Fruit fly (Drosophila melanogaster) whole organism, prepupa: ENCODE results near the gene Ulp1.

Experiments
- CG10631 ChIP-seq: fragments of 200-800 bp; sonication (Bioruptor generic); optimal IDR thresholded peaks from 2 replicates; lab custom pipeline; 2016; ENCODE audit warnings: missing biosample characterization, missing genetic modification characterization
- CG10669 ChIP-seq: fragments of 200-800 bp; sonication (Bioruptor generic); optimal IDR thresholded peaks from 3 replicates; lab custom pipeline; 2018; ENCODE audit warnings: missing biosample characterization, mild to moderate bottlenecking, missing genetic modification characterization, moderate library complexity
- CG11762 ChIP-seq: fragments of 200-800 bp; sonication (Bioruptor generic); optimal IDR thresholded peaks from 3 replicates; lab custom pipeline; 2016; ENCODE audit warnings: missing biosample characterization, missing genetic modification characterization; ENCODE audit not compliant: insufficient read depth
- CG15336 ChIP-seq: fragments of 200-800 bp; sonication (Bioruptor generic); IDR thresholded peaks from 2 replicates; pipeline ENCODE4 v1.3.6; 2022; ENCODE audit warnings: missing biosample characterization, missing genetic modification characterization
- CG1621 ChIP-seq: fragments of 200-800 bp; sonication (Bioruptor generic); optimal IDR thresholded peaks from 3 replicates; lab custom pipeline; 2018; ENCODE audit warnings: missing biosample characterization, mild to moderate bottlenecking, missing genetic modification characterization
- CG16779 ChIP-seq: fragments of 200-800 bp; sonication (Bioruptor generic); optimal IDR thresholded peaks from 3 replicates; lab custom pipeline; 2017; ENCODE audit warnings: missing biosample characterization, mild to moderate bottlenecking, missing genetic modification characterization
- CG3032 ChIP-seq: fragments of 200-800 bp; optimal IDR thresholded peaks from 2 replicates; lab custom pipeline; 2019; ENCODE audit warnings: missing biosample characterization, mild to moderate bottlenecking, missing genetic modification characterization, moderate library complexity
- CG31627 ChIP-seq: fragments of 200-800 bp; sonication (Bioruptor generic); optimal IDR thresholded peaks from 3 replicates; lab custom pipeline; 2016; ENCODE audit warnings: missing biosample characterization, missing genetic modification characterization
- CG32006 ChIP-seq: fragments of 200-800 bp; sonication (Bioruptor generic); optimal IDR thresholded peaks from 3 replicates; lab custom pipeline; 2017; ENCODE audit warnings: missing biosample characterization, mild to moderate bottlenecking, missing genetic modification characterization
- CG3919 ChIP-seq: fragments of 200-800 bp; sonication (Bioruptor generic); optimal IDR thresholded peaks from 3 replicates; lab custom pipeline; 2016; ENCODE audit warnings: missing biosample characterization, missing genetic modification characterization
- CG4318 ChIP-seq: fragments of 200-800 bp; sonication (Bioruptor generic); optimal IDR thresholded peaks from 3 replicates; lab custom pipeline; 2017; ENCODE audit warnings: missing biosample characterization, mild to moderate bottlenecking, missing genetic modification characterization
- CG6163 ChIP-seq: fragments of 200-800 bp; sonication (Bioruptor generic); IDR thresholded peaks from 3 replicates; pipeline ENCODE4 v1.3.6; 2022; ENCODE audit warnings: missing biosample characterization, missing genetic modification characterization
- CG6792 ChIP-seq: fragments of 200-800 bp; sonication (Bioruptor generic); optimal IDR thresholded peaks from 3 replicates; lab custom pipeline; 2016; ENCODE audit warnings: missing biosample characterization, missing genetic modification characterization
- CG6808 ChIP-seq: fragments of 200-800 bp; sonication (Bioruptor generic); optimal IDR thresholded peaks from 3 replicates; lab custom pipeline; 2017; ENCODE audit warnings: missing biosample characterization, missing genetic modification characterization, mild to moderate bottlenecking, moderate library complexity, missing genetic modification reagents
- CG7368 ChIP-seq: fragments of 200-800 bp; sonication (Bioruptor generic); optimal IDR thresholded peaks from 3 replicates; lab custom pipeline; 2016; ENCODE audit warnings: missing biosample characterization, missing genetic modification characterization
- CG8319 ChIP-seq: fragments of 200-800 bp; sonication (Bioruptor generic); optimal IDR thresholded peaks from 3 replicates; lab custom pipeline; 2016; ENCODE audit warnings: missing biosample characterization, missing genetic modification characterization
- Eip75B ChIP-seq: fragments of 200-800 bp; sonication (Bioruptor generic); optimal IDR thresholded peaks from 3 replicates; lab custom pipeline; 2016; ENCODE audit warnings: missing biosample characterization, missing genetic modification characterization
- Eip78C ChIP-seq: fragments of 200-800 bp; sonication (Bioruptor generic); peaks from one replicate; lab custom pipeline; 2016; ENCODE audit warnings: missing biosample characterization, missing genetic modification characterization
- Eip93F ChIP-seq: fragments of 200-800 bp; sonication (Bioruptor generic); optimal IDR thresholded peaks from 2 replicates; lab custom pipeline; 2016; ENCODE audit warnings: missing biosample characterization, mild to moderate bottlenecking, missing genetic modification characterization
- Ets21C ChIP-seq: fragments of 200-800 bp; sonication (Bioruptor generic); optimal IDR thresholded peaks from 3 replicates; lab custom pipeline; 2016; ENCODE audit warnings: missing biosample characterization, missing genetic modification characterization
- Ets96B ChIP-seq: fragments of 200-800 bp; optimal IDR thresholded peaks from 2 replicates; lab custom pipeline; 2019; ENCODE audit warnings: missing biosample characterization, mild to moderate bottlenecking, missing genetic modification characterization, moderate library complexity
- Gug ChIP-seq: fragments of 200-800 bp; sonication (Bioruptor generic); IDR thresholded peaks from 2 replicates; pipeline ENCODE4 v1.3.6; 2022; ENCODE audit warnings: missing biosample characterization, missing genetic modification characterization
- Hr38 ChIP-seq: sonication (Bioruptor generic); optimal IDR thresholded peaks from 2 replicates; lab custom pipeline; 2016; ENCODE audit warnings: missing biosample characterization, missing genetic modification characterization
- Hr4 ChIP-seq: fragments of 200-800 bp; sonication (Bioruptor generic); optimal IDR thresholded peaks from 3 replicates; lab custom pipeline; 2016; ENCODE audit warnings: missing biosample characterization, missing genetic modification characterization
- Lpt ChIP-seq: fragments of 200-800 bp; sonication (Bioruptor generic); optimal IDR thresholded peaks from 3 replicates; lab custom pipeline; 2016; ENCODE audit warnings: missing biosample characterization, missing genetic modification characterization
- Met ChIP-seq: fragments of 200-800 bp; sonication (Bioruptor generic); optimal IDR thresholded peaks from 3 replicates; lab custom pipeline; 2016; ENCODE audit warnings: missing biosample characterization, missing genetic modification characterization
- OdsH ChIP-seq: fragments of 200-800 bp; sonication (Bioruptor generic); optimal IDR thresholded peaks from 3 replicates; lab custom pipeline; 2016; ENCODE audit warnings: missing biosample characterization, missing genetic modification characterization
- Smox ChIP-seq: fragments of 200-800 bp; sonication (Bioruptor generic); optimal IDR thresholded peaks from 3 replicates; lab custom pipeline; 2016; ENCODE audit warnings: missing biosample characterization, missing genetic modification characterization
- Sox102F ChIP-seq: fragments of 200-800 bp; sonication (Bioruptor generic); optimal IDR thresholded peaks from 2 replicates; lab custom pipeline; 2016; ENCODE audit warnings: missing biosample characterization, mild to moderate bottlenecking, missing genetic modification characterization
- Sox14 ChIP-seq: fragments of 200-800 bp; sonication (Bioruptor generic); optimal IDR thresholded peaks from 3 replicates; lab custom pipeline; 2016; ENCODE audit warnings: missing biosample characterization, missing genetic modification characterization
- Sox15 ChIP-seq: fragments of 200-800 bp; sonication (Bioruptor generic); optimal IDR thresholded peaks from 3 replicates; lab custom pipeline; 2016; ENCODE audit warnings: missing biosample characterization, missing genetic modification characterization
- achi ChIP-seq: fragments of 200-800 bp; sonication (Bioruptor generic); optimal IDR thresholded peaks from 3 replicates; lab custom pipeline; 2016; ENCODE audit warnings: missing biosample characterization, missing genetic modification characterization
- acj6 ChIP-seq: fragments of 200-800 bp; sonication (Bioruptor generic); optimal IDR thresholded peaks from 3 replicates; lab custom pipeline; 2016; ENCODE audit warnings: missing biosample characterization, missing genetic modification characterization
- cyc ChIP-seq: fragments of 200-800 bp; sonication (Bioruptor generic); optimal IDR thresholded peaks from 3 replicates; lab custom pipeline; 2016; ENCODE audit warnings: missing biosample characterization, missing genetic modification characterization
- dac ChIP-seq: fragments of 200-800 bp; sonication (Bioruptor generic); optimal IDR thresholded peaks from 2 replicates; lab custom pipeline; 2017; ENCODE audit warnings: missing biosample characterization, mild to moderate bottlenecking, missing genetic modification characterization
- dsx ChIP-seq: fragments of 200-800 bp; optimal IDR thresholded peaks from 3 replicates; lab custom pipeline; 2019; ENCODE audit warnings: missing biosample characterization, mild to moderate bottlenecking, missing genetic modification characterization, moderate library complexity; ENCODE audit not compliant: poor library complexity, severe bottlenecking
- eg ChIP-seq: fragments of 200-800 bp; sonication (Bioruptor generic); IDR thresholded peaks from 3 replicates; pipeline ENCODE4 v1.3.6; 2022; ENCODE audit warnings: missing biosample characterization, missing genetic modification characterization
- esn ChIP-seq: fragments of 200-800 bp; sonication (Bioruptor generic); optimal IDR thresholded peaks from 2 replicates; lab custom pipeline; 2016; ENCODE audit warnings: missing biosample characterization, mild to moderate bottlenecking, missing genetic modification characterization, moderate library complexity
- fd85E ChIP-seq: fragments of 200-800 bp; sonication (Bioruptor generic); optimal IDR thresholded peaks from 3 replicates; lab custom pipeline; 2016; ENCODE audit warnings: missing biosample characterization, missing genetic modification characterization
- fkh ChIP-seq: fragments of 200-800 bp; sonication (Bioruptor generic); optimal IDR thresholded peaks from 3 replicates; lab custom pipeline; 2017; ENCODE audit warnings: missing biosample characterization, mild to moderate bottlenecking, missing genetic modification characterization, moderate library complexity
- salr ChIP-seq, 2 experiments: fragments of 200-800 bp; sonication (Bioruptor generic); optimal IDR thresholded peaks; 3 replicates each; lab custom pipeline; 2016 to 2018; ENCODE audit warnings: missing biosample characterization in 2 of 2, missing genetic modification characterization in 2 of 2, mild to moderate bottlenecking in 1 of 2
- spab ChIP-seq: fragments of 200-800 bp; sonication (Bioruptor generic); optimal IDR thresholded peaks from 2 replicates; lab custom pipeline; 2017; ENCODE audit warnings: missing biosample characterization, mild to moderate bottlenecking, missing genetic modification characterization, missing genetic modification reagents
- ss ChIP-seq, 2 experiments: fragments of 200-800 bp; sonication (Bioruptor generic); optimal IDR thresholded peaks; 2 replicates in 1 of 2; 3 replicates in 1 of 2; lab custom pipeline; 2017 to 2018; ENCODE audit warnings: mild to moderate bottlenecking in 2 of 2, missing biosample characterization in 2 of 2, missing genetic modification characterization in 2 of 2, moderate library complexity in 1 of 2
- topi ChIP-seq: fragments of 200-800 bp; sonication (Bioruptor generic); optimal IDR thresholded peaks from 3 replicates; lab custom pipeline; 2016; ENCODE audit warnings: missing biosample characterization, missing genetic modification characterization
- vri ChIP-seq: fragments of 200-800 bp; sonication (Bioruptor generic); optimal IDR thresholded peaks from 3 replicates; lab custom pipeline; 2016; ENCODE audit warnings: missing biosample characterization, mild to moderate bottlenecking, missing genetic modification characterization

Ulp1 gene

DNA sequence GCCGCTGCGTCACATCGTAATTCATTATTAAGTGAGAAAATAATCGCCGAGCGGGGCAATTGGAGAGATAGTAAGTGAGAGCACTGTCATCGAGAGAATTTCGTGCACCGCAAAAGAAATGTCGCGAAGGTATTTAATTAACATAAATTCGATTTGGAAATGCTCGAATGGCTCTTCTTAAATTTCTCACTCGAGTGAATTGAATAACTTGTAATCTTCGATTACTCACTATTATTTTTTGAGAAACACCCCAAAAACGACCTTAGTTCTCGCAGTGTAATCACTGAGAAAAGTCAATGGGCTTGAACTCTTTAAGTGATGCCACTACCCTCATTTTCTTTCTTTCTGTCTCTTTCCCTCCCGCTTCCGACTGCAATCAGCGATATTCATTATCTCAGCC, 53.0 kb downstream of the Ulp1 start (continued):
- TF ChIP-seq dsx, result peak; percentile 91
- TF ChIP-seq Smox, result peak; percentile 93
- TF ChIP-seq CG10631 (GFP tag; lab: Kevin White, UChicago), result peak; percentile 94
- peak; percentile 95 for TF ChIP-seq Sox14
- TF ChIP-seq salr (GFP tag; optimal IDR thresholded peaks at IDR 0.05; lab: Kevin White, UChicago), result peak; percentile 81 to 85
- TF ChIP-seq Eip75B (GFP tag; lab: Kevin White, UChicago), result peak; percentile 97
- TF ChIP-seq Eip78C (GFP tag; lab: Kevin White, UChicago), result peak; percentile 99
- peak; percentile 97 for TF ChIP-seq topi (GFP tag; lab: Kevin White, UChicago)
- TF ChIP-seq Hr4 (GFP tag; lab: Kevin White, UChicago), result peak; percentile 96
- peak; percentile 96 for TF ChIP-seq CG3919
- TF ChIP-seq CG31627 (GFP tag; lab: Kevin White, UChicago), result peak; percentile 94
- peak; percentile 78 for TF ChIP-seq fd85E (GFP tag; lab: Kevin White, UChicago)
- TF ChIP-seq dac (GFP tag; lab: Kevin White, UChicago), result peak; percentile 91
- no peak for TF ChIP-seq Hr38 (GFP tag; lab: Kevin White, UChicago)
- peak; percentile 94 for TF ChIP-seq eg (GFP tag; lab: Robert Waterston, UW)
- peak; percentile 85 for TF ChIP-seq CG3032 (tag; lab: Kevin White, UChicago)
- peak; percentile 96 for TF ChIP-seq esn (GFP tag; lab: Kevin White, UChicago)
- peak; percentile 95 for TF ChIP-seq cyc (GFP tag; lab: Kevin White, UChicago)
- peak; percentile 91 for TF ChIP-seq CG10669 (GFP tag; lab: Kevin White, UChicago)

DNA sequence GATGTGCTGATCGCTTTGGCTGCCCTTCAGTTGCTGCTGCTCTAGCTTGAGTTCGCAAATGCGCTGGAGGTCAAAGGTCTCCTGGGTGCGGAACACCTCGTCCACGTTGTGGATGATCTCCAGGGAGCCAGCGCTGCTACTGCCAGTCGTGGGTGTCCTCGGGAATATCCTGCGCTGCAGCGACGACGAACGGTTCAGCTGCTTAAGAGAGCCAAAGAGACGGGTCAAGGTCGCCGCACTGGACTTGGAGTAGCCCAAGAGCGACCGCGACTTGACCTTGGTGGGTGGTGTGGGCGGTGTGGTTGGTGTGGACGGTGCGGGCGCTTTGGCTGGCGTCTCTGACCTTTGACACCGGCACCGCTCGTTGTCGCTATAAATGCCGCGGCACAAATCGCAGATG, 53.7 kb downstream of the Ulp1 start:
- TF ChIP-seq topi (GFP tag; lab: Kevin White, UChicago) (no peak), CG6808 (GFP tag; lab: Kevin White, UChicago) (no peak), spab (GFP tag; lab: Kevin White, UChicago) (no peak), CG7368 (GFP tag; lab: Kevin White, UChicago) (no peak), ss (GFP tag; optimal IDR thresholded peaks at IDR 0.05; lab: Kevin White, UChicago) (no peak), acj6 (GFP tag; lab: Kevin White, UChicago) (no peak), Hr4 (GFP tag; lab: Kevin White, UChicago) (no peak), Sox15 (GFP tag; lab: Kevin White, UChicago) (no peak), CG10631 (GFP tag; lab: Kevin White, UChicago) (no peak), dsx (no peak), fd85E (GFP tag; lab: Kevin White, UChicago) (no peak), CG1621 (no peak), CG15336 (GFP tag; lab: Robert Waterston, UW) (no peak)

DNA sequence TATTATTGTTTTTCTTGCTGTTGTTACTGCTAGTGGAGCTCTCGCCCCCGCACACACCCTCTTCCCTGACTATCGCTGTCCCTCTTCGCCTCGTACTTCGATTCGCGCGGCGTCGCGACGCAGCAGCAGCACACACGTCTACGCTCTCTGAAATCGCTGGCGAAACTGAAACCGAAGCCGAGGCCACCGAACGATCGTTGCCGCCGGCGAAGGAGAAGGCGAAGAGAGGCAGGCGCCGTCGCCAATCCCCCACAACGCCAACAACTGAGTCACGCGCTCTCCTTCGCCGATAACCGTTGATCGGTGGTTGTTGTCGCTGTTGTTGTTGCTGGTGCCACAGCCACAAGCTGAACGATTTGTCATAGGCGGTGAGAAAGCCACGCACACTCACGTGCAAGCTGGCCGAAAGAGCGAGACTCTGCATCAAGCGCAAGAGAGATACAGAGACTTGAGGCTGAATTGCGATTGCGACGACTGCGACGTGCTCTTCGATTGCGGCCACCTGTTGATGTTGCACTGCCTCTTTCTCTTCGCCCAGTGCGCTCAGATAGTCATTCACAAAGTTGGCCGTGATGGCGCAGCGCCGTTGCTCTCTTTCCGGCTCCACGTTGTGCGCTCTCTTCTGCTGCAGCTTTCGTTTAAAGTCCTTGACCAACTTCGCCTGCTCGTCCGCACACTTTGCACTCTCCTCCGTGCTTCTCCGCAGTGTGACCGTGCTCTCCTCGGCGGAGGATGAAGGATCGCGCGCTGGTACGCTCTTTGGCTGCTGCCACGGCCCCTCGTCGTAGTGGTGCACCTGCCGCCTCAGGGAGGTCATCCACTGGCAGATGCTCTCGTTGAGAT, 54.5 kb downstream of the Ulp1 start:
- TF ChIP-seq Ets96B, result no peak
- TF ChIP-seq Lpt (GFP tag; lab: Kevin White, UChicago), result no peak
- no peak for TF ChIP-seq CG32006 (GFP tag; lab: Kevin White, UChicago)
- TF ChIP-seq CG4318 (GFP tag; lab: Kevin White, UChicago), result no peak
- TF ChIP-seq Eip78C (GFP tag; lab: Kevin White, UChicago), result peak; percentile 34
- no peak for TF ChIP-seq CG1621
- no peak for TF ChIP-seq Eip93F
- TF ChIP-seq dsx, result peak; percentile 40
- TF ChIP-seq Sox14, result peak; percentile 9
- peak; percentile 43 for TF ChIP-seq vri (GFP tag; lab: Kevin White, UChicago)
- no peak for TF ChIP-seq achi (GFP tag; lab: Kevin White, UChicago)
- peak; percentile 47; the same call in 1 of the 2 replicates for TF ChIP-seq Gug
- no peak for TF ChIP-seq CG11762 (GFP tag; lab: Kevin White, UChicago)
- TF ChIP-seq Ets21C (GFP tag; lab: Kevin White, UChicago), result no peak
- TF ChIP-seq spab (GFP tag; lab: Kevin White, UChicago), result no peak
- TF ChIP-seq CG10669 (GFP tag; lab: Kevin White, UChicago), result no peak
- TF ChIP-seq CG8319 (GFP tag; lab: Kevin White, UChicago), result no peak
- TF ChIP-seq Sox102F (GFP tag; lab: Kevin White, UChicago), result peak; percentile 50
- TF ChIP-seq fd85E (GFP tag; lab: Kevin White, UChicago), result no peak
- no peak for TF ChIP-seq Met (GFP tag; lab: Kevin White, UChicago)
- TF ChIP-seq OdsH (GFP tag; lab: Kevin White, UChicago), result no peak
- TF ChIP-seq fkh, result peak; percentile 54
- TF ChIP-seq CG6163 (GFP tag; lab: Robert Waterston, UW), result no peak; the same call in 1 of the 3 replicates
- TF ChIP-seq cyc (GFP tag; lab: Kevin White, UChicago), result no peak
- TF ChIP-seq CG6792 (GFP tag; lab: Kevin White, UChicago), result no peak
- 0 out of 3 replicates have a peak, but pooled peaks have one; percentile 5 for TF ChIP-seq eg (GFP tag; lab: Robert Waterston, UW)
- TF ChIP-seq CG16779 (tag; lab: Kevin White, UChicago), result peak; percentile 52
